Worm (Caenorhabditis elegans): ENCODE data around the gene cpf-2.

cpf-2 gene

ce11 chrIII:13275784-13276183 lies 7.1 kb upstream of the cpf-2 start (continued):
- TF ChIP-seq lin-14 (GFP tag; optimal IDR thresholded peaks at IDR 0.05) = peak; percentile 95
- peak; percentile 63 for TF ChIP-seq ztf-4 (tag; optimal IDR thresholded peaks at IDR 0.05)
- no peak for TF ChIP-seq pqm-1 (tag; optimal IDR thresholded peaks at IDR 0.05)
- TF ChIP-seq egl-13 (tag; optimal IDR thresholded peaks at IDR 0.05) = peak; percentile 82
- TF ChIP-seq irx-1 (tag; optimal IDR thresholded peaks at IDR 0.05) = peak; percentile 52
- TF ChIP-seq unc-98 (GFP tag; IDR thresholded peaks at IDR 0.05) = no peak
- TF ChIP-seq nhr-19 (GFP tag; conservative IDR thresholded peaks at IDR 0.05) = peak; percentile 48
- TF ChIP-seq nhr-76 (tag; optimal IDR thresholded peaks at IDR 0.05) = peak; percentile 16
- no peak for TF ChIP-seq nhr-12 (tag; optimal IDR thresholded peaks at IDR 0.05)
- peak in 1 of 2 experiments; percentile 74 for TF ChIP-seq lin-35 (GFP tag; optimal IDR thresholded peaks at IDR 0.05)
- TF ChIP-seq nhr-47 (tag; optimal IDR thresholded peaks at IDR 0.05) = peak; percentile 85
- TF ChIP-seq pax-3 (tag; optimal IDR thresholded peaks at IDR 0.05) = peak; percentile 57
- TF ChIP-seq fos-1 (tag; optimal IDR thresholded peaks at IDR 0.05) = peak; percentile 65
- TF ChIP-seq sptf-1 (tag; optimal IDR thresholded peaks at IDR 0.05) = no peak
- peak; percentile 46 for TF ChIP-seq jun-1 (tag; optimal IDR thresholded peaks at IDR 0.05)
- peak; percentile 89 for TF ChIP-seq nhr-71 (tag; optimal IDR thresholded peaks at IDR 0.05)

DNA sequence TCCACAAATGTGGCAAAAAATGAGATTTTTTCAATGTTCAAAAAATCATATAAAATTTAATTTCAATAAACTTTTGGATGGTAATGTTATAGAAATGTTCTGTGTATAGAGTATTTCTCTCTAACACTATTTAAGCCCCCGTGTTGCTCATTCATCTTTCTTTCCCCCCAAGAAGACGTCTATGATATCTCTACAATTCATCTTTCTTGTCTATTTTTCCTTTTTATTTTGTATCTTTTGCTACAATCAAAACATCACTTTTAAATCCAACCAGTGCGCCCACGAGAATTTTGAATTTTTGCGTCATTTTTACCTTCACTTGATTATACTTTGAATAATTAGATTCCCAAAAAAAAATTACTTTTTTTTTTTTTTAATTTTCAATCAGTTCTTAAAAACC lies 4.1 kb upstream of the cpf-2 start:
- no peak for TF ChIP-seq ztf-11 (tag; optimal IDR thresholded peaks at IDR 0.05)
- TF ChIP-seq swsn-7 (tag; optimal IDR thresholded peaks at IDR 0.05) = no peak
- no peak for TF ChIP-seq Y116A8C.19 (tag; optimal IDR thresholded peaks at IDR 0.05; ENCODE audit: borderline replicate concordance)
- no peak for TF ChIP-seq nhr-71 (tag; optimal IDR thresholded peaks at IDR 0.05)
- no peak for TF ChIP-seq zag-1 (tag; optimal IDR thresholded peaks at IDR 0.05)
- no peak for TF ChIP-seq lsy-2 (tag; optimal IDR thresholded peaks at IDR 0.05)
- no peak for TF ChIP-seq unc-86 (tag; optimal IDR thresholded peaks at IDR 0.05)
- no peak for TF ChIP-seq alr-1 (tag; optimal IDR thresholded peaks at IDR 0.05; ENCODE audit: borderline replicate concordance)
- TF ChIP-seq lir-3 (tag; optimal IDR thresholded peaks at IDR 0.05; ENCODE audit: poor library complexity) = no peak
- TF ChIP-seq ets-5 (GFP tag; IDR thresholded peaks at IDR 0.05) = no peak
- TF ChIP-seq sptf-1 (tag; optimal IDR thresholded peaks at IDR 0.05) = no peak
- no peak for TF ChIP-seq vab-15 (tag; optimal IDR thresholded peaks at IDR 0.05)
- no peak for TF ChIP-seq lin-35 (GFP tag; optimal IDR thresholded peaks at IDR 0.05)
- TF ChIP-seq ceh-82 (tag; optimal IDR thresholded peaks at IDR 0.05) = no peak
- no peak for TF ChIP-seq nhr-85 (tag)
- TF ChIP-seq nhr-11 (tag; optimal IDR thresholded peaks at IDR 0.05) = no peak
- TF ChIP-seq mef-2 (tag; optimal IDR thresholded peaks at IDR 0.05) = no peak
- TF ChIP-seq nhr-76 (tag; optimal IDR thresholded peaks at IDR 0.05) = no peak

- TF ChIP-seq fkh-8 (tag; optimal IDR thresholded peaks at IDR 0.05) (peak; percentile 15), blmp-1 (tag; optimal IDR thresholded peaks at IDR 0.05) (peak; percentile 74), C04F5.9 (tag; optimal IDR thresholded peaks at IDR 0.05) (no peak)
Observed at ce11 chrIII:13272227-13272626, 3.5 kb upstream of the cpf-2 start.

DNA sequence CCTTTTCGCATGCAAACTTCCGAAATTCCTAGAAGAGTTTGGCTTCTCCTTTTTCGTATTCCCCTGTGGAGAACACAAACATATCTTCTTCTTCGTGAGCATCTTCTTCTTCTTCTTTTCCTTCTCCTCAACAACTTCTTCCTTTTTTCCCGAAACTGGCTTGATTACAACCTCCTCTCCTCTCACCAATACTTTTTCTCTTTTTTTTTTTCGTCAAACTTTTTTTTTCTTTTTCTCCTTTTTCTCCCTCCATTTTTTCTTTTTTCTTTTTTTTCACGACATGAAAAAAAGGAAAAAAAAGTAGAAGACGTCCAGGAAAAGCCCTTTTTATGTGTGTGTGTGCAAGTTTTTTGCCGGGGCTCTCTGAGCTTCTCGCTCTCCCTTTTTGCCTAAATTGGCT lies 2.2 kb upstream of the cpf-2 start:
- TF ChIP-seq irx-1 (tag; optimal IDR thresholded peaks at IDR 0.05) (peak; percentile 1), mab-9 (GFP tag; IDR thresholded peaks at IDR 0.05) (0 out of 2 replicates have a peak, but pooled peaks have one; percentile 20), nhr-71 (tag; optimal IDR thresholded peaks at IDR 0.05) (peak; percentile 47), nhr-11 (tag; optimal IDR thresholded peaks at IDR 0.05) (no peak), lsy-2 (tag; optimal IDR thresholded peaks at IDR 0.05) (peak; percentile 24 to 48), mep-1 (tag; optimal IDR thresholded peaks at IDR 0.05) (peak; percentile 50), alr-1 (tag; optimal IDR thresholded peaks at IDR 0.05; ENCODE audit: borderline replicate concordance) (no peak), ceh-82 (tag; optimal IDR thresholded peaks at IDR 0.05) (peak in 2 of 3 experiments; percentile 5 to 41), fkh-4 (tag; optimal IDR thresholded peaks at IDR 0.05; ENCODE audit: borderline replicate concordance) (no peak), nhr-47 (tag; optimal IDR thresholded peaks at IDR 0.05) (peak; percentile 42), fkh-10 (GFP tag; optimal IDR thresholded peaks at IDR 0.05) (peak; percentile 43), lin-14 (GFP tag; optimal IDR thresholded peaks at IDR 0.05) (peak; percentile 87), fkh-8 (tag; optimal IDR thresholded peaks at IDR 0.05) (peak; percentile 19)

Measured in whole organism, L1 larva.